Worm (Caenorhabditis elegans) whole organism, midembryonic: ENCODE data around the gene F42A10.6.

Experiments
- med-1 ChIP-seq: sonication (generic microtip); optimal IDR thresholded peaks from 2 replicates; lab custom pipeline; 2017; ENCODE audit warnings: missing genetic modification characterization, mild to moderate bottlenecking, missing compliant biosample characterization, antibody characterized with exemption, missing genetic modification reagents; ENCODE audit not compliant: insufficient read depth
- ref-1 ChIP-seq: fragments of 200-800 bp; sonication (Bioruptor generic); conservative IDR thresholded peaks from 2 replicates; pipeline ENCODE4 v1.3.6; 2022; ENCODE audit warnings: missing genetic modification reagents, missing genetic modification characterization, missing compliant biosample characterization
- ztf-23 ChIP-seq: fragments of 200-800 bp; sonication (Bioruptor generic); IDR thresholded peaks from 2 replicates; pipeline ENCODE4 v1.3.6; 2022; ENCODE audit warnings: missing genetic modification reagents, missing genetic modification characterization, missing compliant biosample characterization

DNA sequence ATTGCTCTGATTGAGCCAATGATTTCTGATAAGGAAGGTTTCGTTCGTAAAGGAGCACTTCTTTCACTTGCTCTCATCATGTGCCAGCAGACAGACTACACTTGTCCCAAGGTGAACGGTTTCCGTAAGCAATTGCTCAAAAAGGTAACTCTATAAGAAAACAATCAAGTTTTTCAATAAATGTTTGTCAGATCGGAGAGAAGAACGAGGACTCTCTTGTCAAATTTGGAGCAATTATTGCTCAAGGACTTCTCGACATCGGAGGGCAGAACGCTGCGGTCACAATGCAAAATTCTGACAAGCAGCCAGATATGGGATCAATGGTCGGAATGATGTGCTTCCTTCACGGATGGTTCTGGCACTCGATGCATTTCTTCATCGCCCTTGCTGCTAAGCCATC lies 24.7 kb upstream of the F42A10.6 start:
- TF ChIP-seq ztf-23 (GFP tag; lab: Robert Waterston, UW) (no peak), med-1 (GFP tag; lab: Kevin White, UChicago) (no peak), ref-1 (GFP tag; lab: Robert Waterston, UW) (no peak)
